Worm (Caenorhabditis elegans) whole organism, L3 larva: ENCODE data around the gene Y43F8C.6.

Source experiments
- ceh-82 ChIP-seq: fragments of 150-350 bp; optimal IDR thresholded peaks from 2 replicates; lab custom pipeline; 2014; ENCODE audit warnings: missing biosample characterization, missing genetic modification characterization
- egl-27 ChIP-seq: sonication (generic microtip); optimal IDR thresholded peaks from 4 replicates; lab custom pipeline; 2017; ENCODE audit warnings: missing biosample characterization, missing genetic modification reagents, missing genetic modification characterization
- eor-1 ChIP-seq, 2 experiments: fragments of 150-350 bp; optimal IDR thresholded peaks; 2 replicates each; lab custom pipeline; 2014 to 2018; ENCODE audit warnings: missing biosample characterization in 2 of 2, missing genetic modification characterization in 2 of 2
- fkh-10 ChIP-seq: sonication (generic microtip); optimal IDR thresholded peaks from 2 replicates; lab custom pipeline; 2017; ENCODE audit warnings: missing biosample characterization, missing genetic modification reagents, missing genetic modification characterization
- jun-1 ChIP-seq: fragments of 150-350 bp; optimal IDR thresholded peaks from 2 replicates; lab custom pipeline; 2014; ENCODE audit warnings: missing biosample characterization, missing genetic modification reagents, missing genetic modification characterization
- lin-39 ChIP-seq: fragments of 150-350 bp; optimal IDR thresholded peaks from 2 replicates; lab custom pipeline; 2018; ENCODE audit warnings: missing biosample characterization, missing genetic modification reagents, missing genetic modification characterization
- nhr-12 ChIP-seq: fragments of 150-350 bp; optimal IDR thresholded peaks from 2 replicates; lab custom pipeline; 2014; ENCODE audit warnings: missing biosample characterization, missing genetic modification characterization
- nhr-28 ChIP-seq: fragments of 150-350 bp; optimal IDR thresholded peaks from 2 replicates; lab custom pipeline; 2014; ENCODE audit warnings: missing biosample characterization, missing genetic modification characterization
- nhr-43 ChIP-seq: sonication (generic microtip); optimal IDR thresholded peaks from 2 replicates; lab custom pipeline; 2016; ENCODE audit warnings: mild to moderate bottlenecking, missing genetic modification characterization, missing compliant biosample characterization; ENCODE audit not compliant: poor library complexity, severe bottlenecking
- nhr-76 ChIP-seq: fragments of 150-350 bp; sonication (generic microtip); optimal IDR thresholded peaks from 5 replicates; lab custom pipeline; 2014; ENCODE audit warnings: missing biosample characterization, missing genetic modification characterization
- unc-62 ChIP-seq: fragments of 150-350 bp; sonication (generic microtip); optimal IDR thresholded peaks from 4 replicates; lab custom pipeline; 2014; ENCODE audit warnings: missing biosample characterization, missing genetic modification reagents, missing genetic modification characterization
- ztf-11 ChIP-seq: fragments of 150-350 bp; optimal IDR thresholded peaks from 2 replicates; lab custom pipeline; 2014; ENCODE audit warnings: missing biosample characterization, missing genetic modification characterization

DNA sequence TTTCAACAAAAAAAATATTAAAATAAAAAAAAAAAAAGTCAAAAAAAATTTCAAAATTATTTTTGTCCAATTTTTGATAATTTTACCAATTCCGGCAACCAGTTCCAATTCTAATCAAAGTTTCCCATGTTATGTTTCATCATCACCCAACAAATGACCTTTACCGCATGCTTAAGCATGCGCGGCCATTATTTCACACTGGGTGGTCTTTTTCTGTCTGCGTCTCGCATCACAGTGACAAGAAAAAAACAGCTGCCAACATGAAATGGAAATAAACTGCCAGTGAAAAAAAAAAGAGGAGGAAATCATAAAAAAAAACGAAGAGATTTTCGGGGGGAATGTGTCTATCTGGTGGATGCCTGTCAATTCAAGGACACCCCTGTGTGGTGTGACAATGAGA is 25.6 kb upstream of the Y43F8C.6 start:
- no peak for TF ChIP-seq eor-1 (tag; optimal IDR thresholded peaks at IDR 0.05; lab: Kevin White, UChicago)
- no peak for TF ChIP-seq unc-62 (GFP tag; lab: Kevin White, UChicago)
- TF ChIP-seq ceh-82 (tag; lab: Kevin White, UChicago): no peak
- no peak for TF ChIP-seq nhr-28 (tag; lab: Kevin White, UChicago)
- no peak for TF ChIP-seq nhr-12 (tag; lab: Kevin White, UChicago)
- TF ChIP-seq fkh-10 (GFP tag; lab: Kevin White, UChicago): no peak
- TF ChIP-seq egl-27 (tag; lab: Kevin White, UChicago): no peak
- TF ChIP-seq lin-39 (tag; lab: Kevin White, UChicago): no peak
- TF ChIP-seq ztf-11 (tag; lab: Kevin White, UChicago): no peak
- TF ChIP-seq jun-1 (tag; lab: Kevin White, UChicago): no peak
- TF ChIP-seq nhr-43 (tag; lab: Kevin White, UChicago): no peak
- TF ChIP-seq nhr-76: no peak
